Worm (Caenorhabditis elegans): Measurements from ENCODE around the gene C17H11.6.

DNA sequence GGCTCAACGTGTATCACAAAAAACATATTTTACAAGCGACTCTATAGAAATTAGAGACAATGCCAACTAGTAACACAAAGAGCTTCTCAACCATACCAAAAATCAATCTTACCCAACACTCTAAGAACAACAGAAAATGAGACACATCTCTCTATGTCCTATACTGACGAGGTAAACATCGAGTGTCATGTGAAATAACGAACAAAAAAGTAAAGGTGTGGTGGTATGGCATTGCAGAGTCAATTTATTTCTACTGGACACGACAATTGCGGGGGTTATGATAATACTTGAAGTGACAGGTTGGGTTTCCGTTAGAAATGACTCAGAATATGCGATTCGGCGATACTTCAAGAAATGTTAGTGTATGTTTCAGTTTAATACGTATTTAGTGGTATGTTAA is 32.9 kb upstream of the C17H11.6 start:
- TF ChIP-seq ama-1 (optimal IDR thresholded peaks at IDR 0.05) (no peak), lsy-2 (tag; optimal IDR thresholded peaks at IDR 0.05) (no peak), ztf-11 (tag; optimal IDR thresholded peaks at IDR 0.05) (no peak), ztf-4 (tag; optimal IDR thresholded peaks at IDR 0.05) (no peak), unc-55 (GFP tag; optimal IDR thresholded peaks at IDR 0.05) (no peak), ZK546.5 (tag; optimal IDR thresholded peaks at IDR 0.05) (no peak), ceh-82 (tag; optimal IDR thresholded peaks at IDR 0.05) (no peak)

All from whole organism, L2 larva.